Worm (Caenorhabditis elegans): ENCODE data around the gene M03F8.1.

ce11 chrV:5990383-5990782 lies 39.1 kb downstream of the M03F8.1 start, which contains the start of gene fut-8:
- TF ChIP-seq unc-62 (GFP tag; optimal IDR thresholded peaks at IDR 0.05) (no peak), fos-1 (tag; optimal IDR thresholded peaks at IDR 0.05) (no peak), pqm-1 (tag; optimal IDR thresholded peaks at IDR 0.05) (no peak)

Measured in whole organism, L3 larva.